Worm (Caenorhabditis elegans): ENCODE measurements around the gene B0244.6.

- TF ChIP-seq him-1 (tag; optimal IDR thresholded peaks at IDR 0.05) (no peak), W03F9.2 (tag; optimal IDR thresholded peaks at IDR 0.05) (no peak)
Observed at ce11 chrIII:5750503-5750902, 12.7 kb downstream of the B0244.6 start.

All from whole organism, L4/young adult.